Worm (Caenorhabditis elegans) whole organism, L4 larva: ENCODE measurements around the gene srv-12.
A peak's percentile ranks its signal among the peaks of the same experiment; 100 is the strongest.

Source experiments
- D1046.2 ChIP-seq: fragments of 200-800 bp; sonication (Bioruptor generic); IDR thresholded peaks from 2 replicates; pipeline ENCODE4 v1.3.6; 2022; ENCODE audit warnings: missing genetic modification characterization, missing compliant biosample characterization
- F10B5.3 ChIP-seq: sonication (generic microtip); optimal IDR thresholded peaks from 2 replicates; lab custom pipeline; 2016; ENCODE audit warnings: mild to moderate bottlenecking, missing genetic modification characterization, missing compliant biosample characterization
- F26F4.8 ChIP-seq: fragments of 200-800 bp; sonication (Bioruptor generic); conservative IDR thresholded peaks from 2 replicates; pipeline ENCODE4 v1.3.6; 2022; ENCODE audit warnings: missing genetic modification characterization, missing compliant biosample characterization
- F37D6.2 ChIP-seq: sonication (generic microtip); optimal IDR thresholded peaks from 2 replicates; lab custom pipeline; 2016; ENCODE audit warnings: mild to moderate bottlenecking, missing genetic modification characterization, missing compliant biosample characterization
- Y105C5A.15 ChIP-seq: fragments of 200-800 bp; sonication (Bioruptor generic); IDR thresholded peaks from 2 replicates; pipeline ENCODE4 v1.3.6; 2022; ENCODE audit warnings: missing genetic modification characterization, missing compliant biosample characterization
- aha-1 ChIP-seq: fragments of 150-350 bp; peaks from one replicate; lab custom pipeline; 2014; ENCODE audit warnings: missing biosample characterization, missing genetic modification characterization
- arid-1 ChIP-seq: fragments of 200-800 bp; sonication (Bioruptor generic); conservative IDR thresholded peaks from 2 replicates; pipeline ENCODE4 v1.3.6; 2022; ENCODE audit warnings: missing genetic modification reagents, missing genetic modification characterization, missing compliant biosample characterization
- attf-4 ChIP-seq: sonication (generic microtip); optimal IDR thresholded peaks from 3 replicates; lab custom pipeline; 2017; ENCODE audit warnings: missing biosample characterization, missing genetic modification characterization
- ceh-20 ChIP-seq: fragments of 200-800 bp; sonication (Bioruptor generic); IDR thresholded peaks from 2 replicates; pipeline ENCODE4 v1.3.6; 2022; ENCODE audit warnings: missing genetic modification reagents, missing genetic modification characterization, missing compliant biosample characterization
- ces-1 ChIP-seq: fragments of 150-350 bp; sonication (generic microtip); optimal IDR thresholded peaks from 4 replicates; lab custom pipeline; 2014; ENCODE audit warnings: missing biosample characterization, missing genetic modification reagents, missing genetic modification characterization
- cey-2 ChIP-seq: sonication (generic microtip); optimal IDR thresholded peaks from 3 replicates; lab custom pipeline; 2017; ENCODE audit warnings: missing genetic modification characterization, mild to moderate bottlenecking, missing compliant biosample characterization, antibody characterized with exemption, borderline replicate concordance; ENCODE audit not compliant: insufficient read depth
- daf-12 ChIP-seq: fragments of 150-350 bp; optimal IDR thresholded peaks from 2 replicates; lab custom pipeline; 2014; ENCODE audit warnings: missing biosample characterization, missing genetic modification reagents, missing genetic modification characterization
- daf-16 ChIP-seq, 3 experiments: sonication (generic microtip); optimal IDR thresholded peaks; 2 replicates each; lab custom pipeline; 2016 to 2017; ENCODE audit warnings: missing genetic modification characterization in 3 of 3, missing genetic modification reagents in 3 of 3, mild to moderate bottlenecking in 2 of 3, missing compliant biosample characterization in 2 of 3, missing biosample characterization in 1 of 3, moderate library complexity in 1 of 3
- dmd-6 ChIP-seq: fragments of 200-800 bp; sonication (Bioruptor generic); IDR thresholded peaks from 2 replicates; pipeline ENCODE4 v1.3.6; 2022; ENCODE audit warnings: missing genetic modification reagents, missing genetic modification characterization, missing compliant biosample characterization
- dmd-9 ChIP-seq: fragments of 200-800 bp; sonication (Bioruptor generic); IDR thresholded peaks from 2 replicates; pipeline ENCODE4 v1.3.6; 2022; ENCODE audit warnings: missing genetic modification reagents, missing genetic modification characterization, missing compliant biosample characterization
- dpl-1 ChIP-seq: fragments of 150-350 bp; optimal IDR thresholded peaks from 2 replicates; lab custom pipeline; 2014; ENCODE audit warnings: missing biosample characterization, missing genetic modification reagents, missing genetic modification characterization
- fos-1 ChIP-seq: fragments of 150-350 bp; optimal IDR thresholded peaks from 2 replicates; lab custom pipeline; 2014; ENCODE audit warnings: missing biosample characterization, missing genetic modification characterization
- hif-1 ChIP-seq, 2 experiments: sonication (generic microtip); optimal IDR thresholded peaks; 2 replicates each; lab custom pipeline; 2016 to 2017; ENCODE audit warnings: missing compliant biosample characterization in 2 of 2, missing genetic modification characterization in 2 of 2, missing genetic modification reagents in 2 of 2, missing genotype in 2 of 2, mild to moderate bottlenecking in 1 of 2
- hlh-11 ChIP-seq: fragments of 200-800 bp; sonication (Bioruptor generic); optimal IDR thresholded peaks from 2 replicates; lab custom pipeline; 2018; ENCODE audit warnings: mild to moderate bottlenecking, missing genetic modification characterization, missing compliant biosample characterization
- hlh-30 ChIP-seq: sonication (generic microtip); optimal IDR thresholded peaks from 2 replicates; lab custom pipeline; 2017; ENCODE audit warnings: antibody characterized with exemption, mild to moderate bottlenecking, missing genetic modification characterization, missing compliant biosample characterization; ENCODE audit not compliant: insufficient read depth
- hmg-1.1 ChIP-seq: fragments of 200-800 bp; sonication (Bioruptor generic); IDR thresholded peaks from 2 replicates; pipeline ENCODE4 v1.3.6; 2022; ENCODE audit warnings: missing genetic modification reagents, missing genetic modification characterization, missing compliant biosample characterization
- jun-1 ChIP-seq: fragments of 150-350 bp; optimal IDR thresholded peaks from 2 replicates; lab custom pipeline; 2014; ENCODE audit warnings: missing biosample characterization, missing genetic modification reagents, missing genetic modification characterization
- lim-7 ChIP-seq: fragments of 200-800 bp; sonication (Bioruptor generic); IDR thresholded peaks from 2 replicates; pipeline ENCODE4 v1.3.6; 2022; ENCODE audit warnings: missing genetic modification characterization, missing compliant biosample characterization
- lin-1 ChIP-seq: fragments of 200-800 bp; sonication (Bioruptor generic); IDR thresholded peaks from 2 replicates; pipeline ENCODE4 v1.3.6; 2022; ENCODE audit warnings: missing genetic modification reagents, missing genetic modification characterization, missing compliant biosample characterization
- lin-13 ChIP-seq: fragments of 150-350 bp; optimal IDR thresholded peaks from 2 replicates; lab custom pipeline; 2014; ENCODE audit warnings: missing biosample characterization, missing genetic modification reagents, missing genetic modification characterization
- lin-29 ChIP-seq: fragments of 200-800 bp; sonication (Bioruptor generic); IDR thresholded peaks from 2 replicates; pipeline ENCODE4 v1.3.6; 2022; ENCODE audit warnings: missing genetic modification reagents, missing genetic modification characterization, missing compliant biosample characterization
- lir-3 ChIP-seq: sonication (generic microtip); optimal IDR thresholded peaks from 2 replicates; lab custom pipeline; 2016; ENCODE audit warnings: mild to moderate bottlenecking, missing genetic modification characterization, missing compliant biosample characterization
- lsy-2 ChIP-seq, 2 experiments: fragments of 150-350 bp in 1 of 2; sonication (generic microtip) in 1 of 2; optimal IDR thresholded peaks; 2 replicates each; lab custom pipeline; 2014 to 2017; ENCODE audit warnings: missing biosample characterization in 2 of 2, missing genetic modification characterization in 2 of 2
- madf-9 ChIP-seq: fragments of 200-800 bp; sonication (Bioruptor generic); conservative IDR thresholded peaks from 2 replicates; pipeline ENCODE4 v1.3.6; 2022; ENCODE audit warnings: missing genetic modification reagents, missing genetic modification characterization, missing compliant biosample characterization
- mep-1 ChIP-seq: fragments of 150-350 bp; sonication (generic microtip); optimal IDR thresholded peaks from 3 replicates; lab custom pipeline; 2014; ENCODE audit warnings: missing biosample characterization, missing genetic modification characterization
- mes-2 ChIP-seq: sonication (generic microtip); optimal IDR thresholded peaks from 2 replicates; lab custom pipeline; 2016; ENCODE audit warnings: missing genotype, mild to moderate bottlenecking, missing genetic modification characterization, missing compliant biosample characterization; ENCODE audit not compliant: poor library complexity, severe bottlenecking
- nhr-102 ChIP-seq: sonication (generic microtip); optimal IDR thresholded peaks from 2 replicates; lab custom pipeline; 2016; ENCODE audit warnings: mild to moderate bottlenecking, missing genetic modification characterization, moderate library complexity, missing compliant biosample characterization
- nhr-237 ChIP-seq: sonication (generic microtip); optimal IDR thresholded peaks from 2 replicates; lab custom pipeline; 2017; ENCODE audit warnings: missing biosample characterization, missing genetic modification characterization
- nhr-48 ChIP-seq: sonication (generic microtip); optimal IDR thresholded peaks from 2 replicates; lab custom pipeline; 2016; ENCODE audit warnings: mild to moderate bottlenecking, missing genetic modification characterization, missing compliant biosample characterization
- nhr-6 ChIP-seq: fragments of 150-350 bp; optimal IDR thresholded peaks from 2 replicates; lab custom pipeline; 2014; ENCODE audit warnings: missing biosample characterization, missing genetic modification characterization
- nhr-76 ChIP-seq: fragments of 150-350 bp; optimal IDR thresholded peaks from 2 replicates; lab custom pipeline; 2014; ENCODE audit warnings: missing biosample characterization, missing genetic modification characterization
- nhr-77 ChIP-seq: fragments of 150-350 bp; optimal IDR thresholded peaks from 2 replicates; lab custom pipeline; 2014; ENCODE audit warnings: missing biosample characterization, missing genetic modification characterization
- pha-4 ChIP-seq, 2 experiments: fragments of 150-350 bp in 1 of 2; fragments of 200-800 bp in 1 of 2; sonication (Bioruptor generic) in 1 of 2; IDR thresholded peaks in 1 of 2; optimal IDR thresholded peaks in 1 of 2; 2 replicates each; pipeline versions ENCODE4 v1.3.6 to Lab custom; 2014 to 2022; ENCODE audit warnings: missing genetic modification characterization in 2 of 2, missing genetic modification reagents in 2 of 2, missing biosample characterization in 1 of 2, missing compliant biosample characterization in 1 of 2
- pqm-1 ChIP-seq: sonication (generic microtip); optimal IDR thresholded peaks from 2 replicates; lab custom pipeline; 2017; ENCODE audit warnings: missing biosample characterization, missing genetic modification characterization
- saeg-2 ChIP-seq: fragments of 200-800 bp; sonication (Bioruptor generic); IDR thresholded peaks from 2 replicates; pipeline ENCODE4 v1.3.6; 2022; ENCODE audit warnings: missing genetic modification reagents, missing genetic modification characterization, missing compliant biosample characterization
- skn-1 ChIP-seq: fragments of 150-350 bp; optimal IDR thresholded peaks from 2 replicates; lab custom pipeline; 2014; ENCODE audit warnings: missing biosample characterization, missing genetic modification characterization
- snpc-4 ChIP-seq: fragments of 150-350 bp; optimal IDR thresholded peaks from 2 replicates; lab custom pipeline; 2014; ENCODE audit warnings: missing biosample characterization, missing genetic modification characterization
- tag-97 ChIP-seq: fragments of 200-800 bp; sonication (Bioruptor generic); IDR thresholded peaks from 2 replicates; pipeline ENCODE4 v1.3.6; 2022; ENCODE audit warnings: missing genetic modification characterization, missing compliant biosample characterization
- unc-39 ChIP-seq: sonication (generic microtip); optimal IDR thresholded peaks from 2 replicates; lab custom pipeline; 2017; ENCODE audit warnings: missing biosample characterization, missing genetic modification characterization
- unc-62 ChIP-seq, 3 experiments: fragments of 150-350 bp in 1 of 3; sonication (generic microtip); optimal IDR thresholded peaks in 2 of 3; peaks in 1 of 3; 1 replicate in 1 of 3; 2 replicates in 2 of 3; lab custom pipeline; 2014 to 2017; ENCODE audit warnings: missing biosample characterization in 3 of 3, missing genetic modification characterization in 3 of 3, missing genetic modification reagents in 3 of 3, missing genotype in 1 of 3
- vab-7 ChIP-seq: fragments of 200-800 bp; sonication (Bioruptor generic); IDR thresholded peaks from 2 replicates; pipeline ENCODE4 v1.3.6; 2022; ENCODE audit warnings: missing genetic modification reagents, missing genetic modification characterization, missing compliant biosample characterization
- zag-1 ChIP-seq: fragments of 150-350 bp; optimal IDR thresholded peaks from 2 replicates; lab custom pipeline; 2014; ENCODE audit warnings: missing biosample characterization, missing genetic modification characterization
- zfp-2 ChIP-seq: sonication (generic microtip); optimal IDR thresholded peaks from 2 replicates; lab custom pipeline; 2016; ENCODE audit warnings: mild to moderate bottlenecking, missing genetic modification characterization, missing compliant biosample characterization
- zfp-3 ChIP-seq: fragments of 200-800 bp; sonication (Bioruptor generic); conservative IDR thresholded peaks from 2 replicates; pipeline ENCODE4 v1.3.6; 2022; ENCODE audit warnings: missing genetic modification reagents, missing genetic modification characterization, missing compliant biosample characterization
- zip-11 ChIP-seq: fragments of 200-800 bp; sonication (Bioruptor generic); IDR thresholded peaks from 2 replicates; pipeline ENCODE4 v1.3.6; 2022; ENCODE audit warnings: missing genetic modification characterization, missing compliant biosample characterization

Gene srv-12

ce11 chrIV:10059175-10059574 is 5.7 kb upstream of the srv-12 start (continued):
- no peak for TF ChIP-seq Y105C5A.15
- TF ChIP-seq fos-1, result no peak
- TF ChIP-seq lin-29 (GFP tag; lab: Robert Waterston, UW), result no peak
- TF ChIP-seq dmd-6, result peak; percentile 90
- TF ChIP-seq arid-1 (GFP tag; lab: Robert Waterston, UW), result no peak
- no peak for TF ChIP-seq F37D6.2 (tag; lab: Kevin White, UChicago)
- TF ChIP-seq daf-12, result no peak
- TF ChIP-seq hmg-1.1 (GFP tag; lab: Robert Waterston, UW), result no peak
- TF ChIP-seq dpl-1 (GFP tag; lab: Kevin White, UChicago), result no peak
- no peak for TF ChIP-seq nhr-237 (tag; lab: Kevin White, UChicago)
- TF ChIP-seq nhr-48, result peak; percentile 43
- no peak for TF ChIP-seq F10B5.3 (tag; lab: Kevin White, UChicago)
- TF ChIP-seq lim-7 (GFP tag; lab: Robert Waterston, UW), result no peak
- TF ChIP-seq lin-1 (GFP tag; lab: Robert Waterston, UW), result 0 out of 2 replicates have a peak, but pooled peaks have one; percentile 11
- no peak for TF ChIP-seq zip-11 (GFP tag; lab: Robert Waterston, UW)
- 0 out of 2 replicates have a peak, but pooled peaks have one; percentile 19 for TF ChIP-seq saeg-2 (GFP tag; lab: Robert Waterston, UW)
- no peak for TF ChIP-seq mep-1 (tag; lab: Kevin White, UChicago)
- no peak for TF ChIP-seq attf-4 (tag; lab: Kevin White, UChicago)
- peak; percentile 44 for TF ChIP-seq hlh-30 (tag; lab: Kevin White, UChicago)
- TF ChIP-seq tag-97, result no peak
- peak in 1 of 2 experiments; percentile 1 for TF ChIP-seq lsy-2 (tag; optimal IDR thresholded peaks at IDR 0.05; lab: Kevin White, UChicago)
- peak; percentile 80 for TF ChIP-seq hlh-11 (tag; lab: Kevin White, UChicago)
- peak; percentile 87 for TF ChIP-seq aha-1 (tag; lab: Kevin White, UChicago)
- TF ChIP-seq skn-1 (tag; lab: Kevin White, UChicago), result no peak
- TF ChIP-seq pha-4 (GFP tag; IDR thresholded peaks at IDR 0.05; lab: Robert Waterston, UW), result 0 out of 2 replicates have a peak, but pooled peaks have one; percentile 16
- TF ChIP-seq pha-4 (tag; optimal IDR thresholded peaks at IDR 0.05; lab: Kevin White, UChicago), result no peak
- no peak for TF ChIP-seq F26F4.8 (GFP tag; lab: Robert Waterston, UW)
- no peak for TF ChIP-seq jun-1
- peak; percentile 31 for TF ChIP-seq nhr-102
- peak; percentile 41 for TF ChIP-seq nhr-77 (tag; lab: Kevin White, UChicago)
- no peak for TF ChIP-seq D1046.2 (GFP tag; lab: Robert Waterston, UW)
- no peak for TF ChIP-seq dmd-9
- peak in 1 of 2 experiments; percentile 38 for TF ChIP-seq daf-16 (GFP tag; optimal IDR thresholded peaks at IDR 0.05; lab: Kevin White, UChicago)
- peak; percentile 88 for TF ChIP-seq daf-16 (tag; optimal IDR thresholded peaks at IDR 0.05; lab: Kevin White, UChicago)
- TF ChIP-seq ces-1 (GFP tag; lab: Kevin White, UChicago), result no peak
- no peak for TF ChIP-seq vab-7 (GFP tag; lab: Robert Waterston, UW)
- no peak for TF ChIP-seq ceh-20 (GFP tag; lab: Robert Waterston, UW)
- TF ChIP-seq, all 104 proteins: peak for 21

- TF ChIP-seq hif-1 (tag; optimal IDR thresholded peaks at IDR 0.05; lab: Kevin White, UChicago) (no peak), snpc-4 (no peak), madf-9 (no peak), hlh-11 (tag; lab: Kevin White, UChicago) (no peak), unc-39 (no peak), pqm-1 (tag; lab: Kevin White, UChicago) (no peak), arid-1 (GFP tag; lab: Robert Waterston, UW) (no peak), lir-3 (no peak), hmg-1.1 (GFP tag; lab: Robert Waterston, UW) (no peak), zfp-3 (no peak), nhr-6 (tag; lab: Kevin White, UChicago) (no peak), zag-1 (no peak), cey-2 (no peak), mes-2 (tag; lab: Kevin White, UChicago) (no peak), saeg-2 (GFP tag; lab: Robert Waterston, UW) (no peak), unc-62 (GFP tag; optimal IDR thresholded peaks at IDR 0.05 in 1 of 2; lab: Kevin White, UChicago) (no peak), unc-62 (tag; optimal IDR thresholded peaks at IDR 0.05; lab: Kevin White, UChicago) (no peak), nhr-76 (no peak), lin-13 (GFP tag; lab: Kevin White, UChicago) (no peak), zfp-2 (tag; lab: Kevin White, UChicago) (no peak)
- TF ChIP-seq, all 104 proteins: peak for 0
Measured at ce11 chrIV:10056138-10056537, 2.7 kb upstream of the srv-12 start, which contains the start of gene T04B2.7. TSS of gene T04B2.7 (minus strand) at chrIV:10056238.
